Worm (Caenorhabditis elegans) whole organism, late embryonic: ENCODE data around the gene hlh-28.

ENCODE experiments used
- ama-1 ChIP-seq: fragments of 150-350 bp; optimal IDR thresholded peaks from 2 replicates; lab custom pipeline; 2014
- ceh-19 ChIP-seq: fragments of 200-800 bp; sonication (Bioruptor generic); optimal IDR thresholded peaks from 2 replicates; lab custom pipeline; 2018; ENCODE audit warnings: mild to moderate bottlenecking, missing genetic modification characterization, missing compliant biosample characterization
- ceh-24 ChIP-seq: sonication (generic microtip); optimal IDR thresholded peaks from 2 replicates; lab custom pipeline; 2016; ENCODE audit warnings: mild to moderate bottlenecking, missing genetic modification characterization, missing compliant biosample characterization
- che-1 ChIP-seq: sonication (generic microtip); optimal IDR thresholded peaks from 2 replicates; lab custom pipeline; 2016; ENCODE audit warnings: mild to moderate bottlenecking, missing genetic modification characterization, missing compliant biosample characterization
- elt-4 ChIP-seq: sonication (generic microtip); optimal IDR thresholded peaks from 2 replicates; lab custom pipeline; 2016; ENCODE audit warnings: missing genetic modification characterization, missing compliant biosample characterization
- ets-4 ChIP-seq: sonication (generic microtip); optimal IDR thresholded peaks from 2 replicates; lab custom pipeline; 2016; ENCODE audit warnings: missing genetic modification characterization, missing compliant biosample characterization
- fax-1 ChIP-seq: sonication (generic microtip); optimal IDR thresholded peaks from 2 replicates; lab custom pipeline; 2016; ENCODE audit warnings: missing genotype, missing genetic modification characterization, missing compliant biosample characterization
- fkh-10 ChIP-seq: fragments of 150-350 bp; optimal IDR thresholded peaks from 2 replicates; lab custom pipeline; 2014; ENCODE audit warnings: missing biosample characterization, missing genetic modification reagents, missing genetic modification characterization
- gmeb-2 ChIP-seq: sonication (generic microtip); optimal IDR thresholded peaks from 2 replicates; lab custom pipeline; 2016; ENCODE audit warnings: missing genetic modification characterization, inconsistent platforms, missing compliant biosample characterization
- hlh-30 ChIP-seq: sonication (generic microtip); optimal IDR thresholded peaks from 2 replicates; lab custom pipeline; 2017; ENCODE audit warnings: antibody characterized with exemption, missing genetic modification characterization, missing compliant biosample characterization; ENCODE audit not compliant: insufficient read depth
- pag-3 ChIP-seq: sonication (generic microtip); optimal IDR thresholded peaks from 2 replicates; lab custom pipeline; 2016; ENCODE audit warnings: missing compliant biosample characterization, missing genetic modification characterization, borderline replicate concordance
- rnt-1 ChIP-seq: sonication (generic microtip); optimal IDR thresholded peaks from 2 replicates; lab custom pipeline; 2016; ENCODE audit warnings: missing genetic modification characterization, missing compliant biosample characterization
- tbx-7 ChIP-seq: sonication (generic microtip); optimal IDR thresholded peaks from 2 replicates; lab custom pipeline; 2016; ENCODE audit warnings: missing genotype, missing genetic modification characterization, missing compliant biosample characterization

DNA sequence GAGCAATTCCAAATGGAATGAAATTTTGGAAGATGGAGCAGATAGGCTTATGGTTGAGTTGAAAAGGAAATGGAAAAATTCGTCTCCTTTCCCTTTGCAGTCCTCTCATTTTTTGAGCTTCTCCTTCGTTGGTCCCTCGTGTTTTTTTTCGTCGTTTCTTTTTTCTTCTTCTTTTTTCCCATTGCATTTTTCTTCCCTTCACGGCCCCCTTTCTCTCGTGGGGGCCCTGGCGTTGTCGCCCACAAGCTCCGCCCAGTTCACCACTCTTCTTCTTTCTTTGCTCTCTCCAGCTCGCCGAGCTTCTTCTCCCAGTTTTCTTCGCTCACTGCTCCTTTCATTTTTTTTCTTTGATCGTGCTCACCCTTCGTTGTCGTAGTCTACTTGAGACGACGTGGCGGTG is 31.4 kb upstream of the hlh-28 start:
- TF ChIP-seq ama-1 = no peak
- no peak for TF ChIP-seq fax-1
- no peak for TF ChIP-seq ets-4 (tag; lab: Kevin White, UChicago)
- TF ChIP-seq tbx-7 (tag; lab: Kevin White, UChicago) = no peak
- no peak for TF ChIP-seq ceh-19 (GFP tag; lab: Kevin White, UChicago)
- no peak for TF ChIP-seq ceh-24
- TF ChIP-seq pag-3 (tag; lab: Kevin White, UChicago) = no peak
- no peak for TF ChIP-seq fkh-10 (GFP tag; lab: Kevin White, UChicago)
- TF ChIP-seq gmeb-2 (tag; lab: Kevin White, UChicago) = no peak
- TF ChIP-seq che-1 (tag; lab: Kevin White, UChicago) = no peak
- TF ChIP-seq hlh-30 (tag; lab: Kevin White, UChicago) = no peak
- TF ChIP-seq rnt-1 (tag; lab: Kevin White, UChicago) = no peak
- no peak for TF ChIP-seq elt-4 (tag; lab: Kevin White, UChicago)
